Worm (Caenorhabditis elegans): Measurements from ENCODE around the gene ZC190.5.

DNA sequence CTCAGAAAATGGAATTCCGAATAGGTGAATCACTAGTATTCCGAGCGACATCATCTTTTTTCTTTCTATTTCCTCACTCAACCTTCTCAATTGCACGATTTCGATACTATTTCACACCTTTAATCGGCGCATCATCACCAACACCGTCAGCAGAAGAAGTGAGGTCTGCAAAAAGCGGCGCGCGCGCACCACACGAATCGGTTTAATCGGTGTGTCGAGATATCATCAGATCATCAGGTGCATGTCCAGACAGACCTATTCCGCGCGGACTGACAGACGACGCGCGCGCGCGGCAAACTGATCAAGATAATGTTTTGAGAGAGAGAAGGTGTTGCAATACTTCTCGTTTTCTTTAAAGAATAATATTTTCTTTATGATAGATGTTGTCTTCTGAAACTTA lies 12.9 kb downstream of the ZC190.5 start:
- TF ChIP-seq nhr-232 (tag; optimal IDR thresholded peaks at IDR 0.05) (no peak), ceh-14 (tag; optimal IDR thresholded peaks at IDR 0.05) (no peak), npax-4 (tag; optimal IDR thresholded peaks at IDR 0.05) (no peak), Y22D7AL.16 (tag; optimal IDR thresholded peaks at IDR 0.05) (no peak), rnt-1 (tag; optimal IDR thresholded peaks at IDR 0.05) (peak; percentile 20), pqm-1 (tag; optimal IDR thresholded peaks at IDR 0.05) (no peak), ama-1 (optimal IDR thresholded peaks at IDR 0.05) (no peak), nfya-1 (tag; optimal IDR thresholded peaks at IDR 0.05) (no peak), elt-4 (tag; optimal IDR thresholded peaks at IDR 0.05) (no peak), fkh-10 (GFP tag; optimal IDR thresholded peaks at IDR 0.05) (no peak), ceh-30 (tag; optimal IDR thresholded peaks at IDR 0.05) (no peak)
